Worm (Caenorhabditis elegans) whole organism, late embryonic: ENCODE results near the gene K09E2.3.

ENCODE experiments used
- C08G9.2 ChIP-seq: sonication (generic microtip); optimal IDR thresholded peaks from 2 replicates; lab custom pipeline; 2016; ENCODE audit warnings: mild to moderate bottlenecking, missing genetic modification characterization, moderate library complexity, missing compliant biosample characterization
- F13H6.1 ChIP-seq: sonication (generic microtip); optimal IDR thresholded peaks from 2 replicates; lab custom pipeline; 2016; ENCODE audit warnings: missing genetic modification characterization, missing compliant biosample characterization
- K02D7.2 ChIP-seq: sonication (generic microtip); optimal IDR thresholded peaks from 2 replicates; lab custom pipeline; 2017; ENCODE audit warnings: mild to moderate bottlenecking, missing genetic modification characterization, missing compliant biosample characterization
- K09A11.1 ChIP-seq: sonication (generic microtip); optimal IDR thresholded peaks from 2 replicates; lab custom pipeline; 2017; ENCODE audit warnings: antibody characterized with exemption, mild to moderate bottlenecking, missing genetic modification characterization, missing compliant biosample characterization; ENCODE audit not compliant: insufficient read depth
- Y22D7AL.16 ChIP-seq: sonication (generic microtip); optimal IDR thresholded peaks from 2 replicates; lab custom pipeline; 2016; ENCODE audit warnings: missing genetic modification characterization, missing compliant biosample characterization
- ahr-1 ChIP-seq: sonication (generic microtip); optimal IDR thresholded peaks from 2 replicates; lab custom pipeline; 2016; ENCODE audit warnings: missing genetic modification characterization, missing compliant biosample characterization
- ama-1 ChIP-seq: fragments of 150-350 bp; optimal IDR thresholded peaks from 2 replicates; lab custom pipeline; 2014
- ceh-14 ChIP-seq: sonication (generic microtip); optimal IDR thresholded peaks from 2 replicates; lab custom pipeline; 2016; ENCODE audit warnings: missing genotype, missing genetic modification characterization, missing compliant biosample characterization
- ceh-18 ChIP-seq: sonication (generic microtip); optimal IDR thresholded peaks from 2 replicates; lab custom pipeline; 2016; ENCODE audit warnings: missing genetic modification characterization, missing compliant biosample characterization
- ceh-19 ChIP-seq: fragments of 200-800 bp; sonication (Bioruptor generic); optimal IDR thresholded peaks from 2 replicates; lab custom pipeline; 2018; ENCODE audit warnings: mild to moderate bottlenecking, missing genetic modification characterization, missing compliant biosample characterization
- ceh-22 ChIP-seq: sonication (generic microtip); optimal IDR thresholded peaks from 2 replicates; lab custom pipeline; 2017; ENCODE audit warnings: missing biosample characterization, missing genetic modification characterization
- ceh-24 ChIP-seq: sonication (generic microtip); optimal IDR thresholded peaks from 2 replicates; lab custom pipeline; 2016; ENCODE audit warnings: mild to moderate bottlenecking, missing genetic modification characterization, missing compliant biosample characterization
- ceh-30 ChIP-seq: fragments of 150-350 bp; optimal IDR thresholded peaks from 2 replicates; lab custom pipeline; 2014; ENCODE audit warnings: missing biosample characterization, missing genetic modification characterization
- ceh-31 ChIP-seq: sonication (generic microtip); optimal IDR thresholded peaks from 2 replicates; lab custom pipeline; 2016; ENCODE audit warnings: missing genetic modification characterization, missing compliant biosample characterization
- ceh-34 ChIP-seq: sonication (generic microtip); optimal IDR thresholded peaks from 2 replicates; lab custom pipeline; 2016; ENCODE audit warnings: mild to moderate bottlenecking, missing genetic modification characterization, missing compliant biosample characterization
- ceh-6 ChIP-seq: fragments of 200-800 bp; sonication (Bioruptor generic); optimal IDR thresholded peaks from 2 replicates; lab custom pipeline; 2018; ENCODE audit warnings: mild to moderate bottlenecking, missing genetic modification characterization, missing compliant biosample characterization
- ceh-9 ChIP-seq: sonication (generic microtip); optimal IDR thresholded peaks from 2 replicates; lab custom pipeline; 2016; ENCODE audit warnings: mild to moderate bottlenecking, missing genetic modification characterization, inconsistent platforms, missing compliant biosample characterization
- che-1 ChIP-seq: sonication (generic microtip); optimal IDR thresholded peaks from 2 replicates; lab custom pipeline; 2016; ENCODE audit warnings: mild to moderate bottlenecking, missing genetic modification characterization, missing compliant biosample characterization
- dmd-4 ChIP-seq: sonication (generic microtip); optimal IDR thresholded peaks from 2 replicates; lab custom pipeline; 2016; ENCODE audit warnings: borderline replicate concordance, missing genetic modification characterization, missing compliant biosample characterization
- elt-2 ChIP-seq: sonication (generic microtip); optimal IDR thresholded peaks from 2 replicates; lab custom pipeline; 2016; ENCODE audit warnings: missing genetic modification reagents, missing genetic modification characterization, missing compliant biosample characterization
- elt-4 ChIP-seq: sonication (generic microtip); optimal IDR thresholded peaks from 2 replicates; lab custom pipeline; 2016; ENCODE audit warnings: missing genetic modification characterization, missing compliant biosample characterization
- fax-1 ChIP-seq: sonication (generic microtip); optimal IDR thresholded peaks from 2 replicates; lab custom pipeline; 2016; ENCODE audit warnings: missing genotype, missing genetic modification characterization, missing compliant biosample characterization
- fkh-10 ChIP-seq: fragments of 150-350 bp; optimal IDR thresholded peaks from 2 replicates; lab custom pipeline; 2014; ENCODE audit warnings: missing biosample characterization, missing genetic modification reagents, missing genetic modification characterization
- hlh-15 ChIP-seq: sonication (generic microtip); optimal IDR thresholded peaks from 2 replicates; lab custom pipeline; 2016; ENCODE audit warnings: missing genetic modification characterization, missing compliant biosample characterization
- hlh-6 ChIP-seq: sonication (generic microtip); optimal IDR thresholded peaks from 2 replicates; lab custom pipeline; 2016; ENCODE audit warnings: missing genotype, missing genetic modification characterization, missing compliant biosample characterization
- lim-6 ChIP-seq: sonication (generic microtip); optimal IDR thresholded peaks from 2 replicates; lab custom pipeline; 2016; ENCODE audit warnings: missing genetic modification characterization, missing compliant biosample characterization
- lin-11 ChIP-seq: fragments of 200-800 bp; sonication (Bioruptor generic); optimal IDR thresholded peaks from 2 replicates; lab custom pipeline; 2018; ENCODE audit warnings: mild to moderate bottlenecking, missing genetic modification characterization, missing compliant biosample characterization
- mec-3 ChIP-seq: sonication (generic microtip); optimal IDR thresholded peaks from 2 replicates; lab custom pipeline; 2016; ENCODE audit warnings: borderline replicate concordance, missing genetic modification characterization, missing compliant biosample characterization
- nfya-1 ChIP-seq: sonication (generic microtip); optimal IDR thresholded peaks from 2 replicates; lab custom pipeline; 2017; ENCODE audit warnings: missing genetic modification characterization, mild to moderate bottlenecking, missing compliant biosample characterization, antibody characterized with exemption, moderate library complexity
- nhr-232 ChIP-seq: sonication (generic microtip); optimal IDR thresholded peaks from 2 replicates; lab custom pipeline; 2016; ENCODE audit warnings: missing genetic modification characterization, missing compliant biosample characterization
- npax-4 ChIP-seq: sonication (generic microtip); optimal IDR thresholded peaks from 2 replicates; lab custom pipeline; 2016; ENCODE audit warnings: missing genetic modification characterization, missing compliant biosample characterization
- odd-2 ChIP-seq: sonication (generic microtip); optimal IDR thresholded peaks from 2 replicates; lab custom pipeline; 2017; ENCODE audit warnings: antibody characterized with exemption, mild to moderate bottlenecking, missing genetic modification characterization, missing compliant biosample characterization
- pag-3 ChIP-seq: sonication (generic microtip); optimal IDR thresholded peaks from 2 replicates; lab custom pipeline; 2016; ENCODE audit warnings: missing compliant biosample characterization, missing genetic modification characterization, borderline replicate concordance
- pat-9 ChIP-seq: fragments of 200-800 bp; sonication (Bioruptor generic); optimal IDR thresholded peaks from 2 replicates; lab custom pipeline; 2018; ENCODE audit warnings: mild to moderate bottlenecking, missing genetic modification characterization, moderate library complexity, missing compliant biosample characterization
- pax-1 ChIP-seq: fragments of 150-350 bp; optimal IDR thresholded peaks from 2 replicates; lab custom pipeline; 2014; ENCODE audit warnings: missing biosample characterization, missing genetic modification characterization
- pha-2 ChIP-seq: sonication (generic microtip); optimal IDR thresholded peaks from 2 replicates; lab custom pipeline; 2017; ENCODE audit warnings: mild to moderate bottlenecking, missing genetic modification characterization, missing compliant biosample characterization
- pha-4 ChIP-seq: fragments of 150-350 bp; optimal IDR thresholded peaks from 2 replicates; lab custom pipeline; 2018; ENCODE audit warnings: missing biosample characterization, missing genetic modification reagents, missing genetic modification characterization
- pqm-1 ChIP-seq: sonication (generic microtip); optimal IDR thresholded peaks from 2 replicates; lab custom pipeline; 2016; ENCODE audit warnings: missing genetic modification characterization, missing compliant biosample characterization
- rnt-1 ChIP-seq: sonication (generic microtip); optimal IDR thresholded peaks from 2 replicates; lab custom pipeline; 2016; ENCODE audit warnings: missing genetic modification characterization, missing compliant biosample characterization
- sdc-2 ChIP-seq: sonication (generic microtip); optimal IDR thresholded peaks from 2 replicates; lab custom pipeline; 2016; ENCODE audit warnings: missing genotype, missing genetic modification characterization, missing compliant biosample characterization
- sox-2 ChIP-seq: fragments of 200-800 bp; sonication (Bioruptor generic); IDR thresholded peaks from 2 replicates; pipeline ENCODE4 v1.3.6; 2022; ENCODE audit warnings: missing genetic modification reagents, missing genetic modification characterization, missing compliant biosample characterization
- sox-4 ChIP-seq: sonication (generic microtip); optimal IDR thresholded peaks from 2 replicates; lab custom pipeline; 2017; ENCODE audit warnings: mild to moderate bottlenecking, missing genetic modification characterization, inconsistent platforms, missing compliant biosample characterization
- tbx-7 ChIP-seq: sonication (generic microtip); optimal IDR thresholded peaks from 2 replicates; lab custom pipeline; 2016; ENCODE audit warnings: missing genotype, missing genetic modification characterization, missing compliant biosample characterization
- ttx-3 ChIP-seq: sonication (generic microtip); optimal IDR thresholded peaks from 2 replicates; lab custom pipeline; 2016; ENCODE audit warnings: missing genetic modification reagents, missing genetic modification characterization, missing compliant biosample characterization
- unc-42 ChIP-seq: sonication (generic microtip); optimal IDR thresholded peaks from 2 replicates; lab custom pipeline; 2016; ENCODE audit warnings: missing genotype, missing genetic modification characterization, missing compliant biosample characterization
- unc-86 ChIP-seq: sonication (generic microtip); optimal IDR thresholded peaks from 2 replicates; lab custom pipeline; 2016; ENCODE audit warnings: missing genetic modification characterization, missing compliant biosample characterization
- zip-5 ChIP-seq: sonication (generic microtip); optimal IDR thresholded peaks from 2 replicates; lab custom pipeline; 2016; ENCODE audit warnings: missing genetic modification characterization, missing compliant biosample characterization
- ztf-16 ChIP-seq: sonication (generic microtip); optimal IDR thresholded peaks from 2 replicates; lab custom pipeline; 2017; ENCODE audit warnings: missing genetic modification characterization, missing compliant biosample characterization

Gene K09E2.3

DNA sequence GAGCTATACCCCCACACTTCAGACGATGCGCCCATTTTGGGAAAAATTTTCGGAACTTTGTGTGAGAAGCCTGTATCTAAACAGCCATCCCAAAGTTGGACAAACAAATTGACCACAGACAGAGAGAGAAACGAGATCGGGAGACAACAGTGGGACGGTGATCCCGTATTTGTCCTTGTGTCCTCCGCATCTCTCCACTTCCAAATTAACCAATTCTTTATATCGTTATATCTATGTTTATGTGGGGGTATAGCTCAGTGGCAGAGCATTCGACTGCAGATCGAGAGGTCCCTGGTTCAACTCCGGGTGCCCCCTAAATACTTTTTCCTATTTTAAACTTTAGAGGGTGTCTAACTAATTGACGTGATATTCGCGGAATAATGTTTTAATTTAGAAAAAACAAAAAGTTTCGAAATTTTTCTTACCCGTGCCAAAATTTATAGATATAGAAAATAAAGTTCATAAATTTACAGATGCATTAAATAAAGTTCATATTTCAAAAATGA is 34.2 kb upstream of the K09E2.3 start (continued):
- no peak for TF ChIP-seq fax-1

DNA sequence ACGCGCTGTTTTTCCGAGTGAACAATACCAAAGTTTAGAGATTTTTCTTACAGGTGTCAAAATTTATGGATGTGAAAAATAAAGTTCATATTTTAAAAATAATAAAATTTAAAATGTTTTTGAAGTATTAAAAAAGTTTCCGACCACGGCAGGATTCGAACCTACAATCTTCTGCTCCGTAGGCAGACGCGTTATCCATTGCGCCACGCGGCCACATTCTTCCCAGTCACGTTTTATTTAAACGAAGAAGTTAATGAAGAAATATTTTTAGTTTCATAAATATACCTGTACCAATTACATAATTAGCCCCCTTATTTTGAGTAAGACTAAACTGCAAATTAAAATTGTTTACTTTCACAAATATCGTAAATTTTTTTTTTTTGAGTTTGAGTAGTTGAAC is 32.2 kb upstream of the K09E2.3 start:
- no peak for TF ChIP-seq elt-2 (tag; lab: Kevin White, UChicago)
- TF ChIP-seq fkh-10 (GFP tag; lab: Kevin White, UChicago) = no peak
- TF ChIP-seq ama-1 (lab: Kevin White, UChicago) = no peak
- TF ChIP-seq mec-3 = no peak
- no peak for TF ChIP-seq npax-4 (tag; lab: Kevin White, UChicago)
- no peak for TF ChIP-seq sox-2
- TF ChIP-seq ceh-22 (tag; lab: Kevin White, UChicago) = no peak
- TF ChIP-seq nfya-1 (tag; lab: Kevin White, UChicago) = no peak
- no peak for TF ChIP-seq odd-2 (tag; lab: Kevin White, UChicago)
- TF ChIP-seq pha-4 (tag; lab: Kevin White, UChicago) = no peak
- no peak for TF ChIP-seq ceh-31 (tag; lab: Kevin White, UChicago)
- TF ChIP-seq sox-4 (tag; lab: Kevin White, UChicago) = no peak
- no peak for TF ChIP-seq C08G9.2 (tag; lab: Kevin White, UChicago)
- TF ChIP-seq tbx-7 = no peak
- TF ChIP-seq pqm-1 = no peak
- no peak for TF ChIP-seq pat-9 (tag; lab: Kevin White, UChicago)
- TF ChIP-seq ceh-18 (tag; lab: Kevin White, UChicago) = no peak
- no peak for TF ChIP-seq zip-5 (tag; lab: Kevin White, UChicago)
- TF ChIP-seq elt-4 (tag; lab: Kevin White, UChicago) = no peak
- no peak for TF ChIP-seq che-1 (tag; lab: Kevin White, UChicago)

DNA sequence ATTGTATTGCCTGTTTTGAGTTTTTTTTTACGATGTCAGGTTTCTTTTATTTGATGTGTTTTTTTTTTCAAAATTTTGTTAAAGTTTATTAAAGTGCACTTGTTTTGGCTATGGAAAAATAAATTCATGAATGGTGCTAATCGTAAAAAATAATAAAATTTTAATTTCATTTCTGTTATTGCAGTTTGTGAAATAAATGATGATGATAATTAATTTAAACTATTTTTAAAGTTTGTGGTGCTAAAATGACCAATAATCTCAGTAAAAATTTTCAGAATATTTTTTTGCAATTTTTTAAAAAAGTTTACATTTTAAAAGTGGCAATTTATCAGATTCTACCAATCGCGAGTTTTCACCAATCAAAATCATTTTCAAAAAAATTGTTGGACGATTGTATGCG is 29.1 kb upstream of the K09E2.3 start, which contains the start of gene stg-2:
Gene stg-2, minus strand, starts transcription at position 101 of the 400 bp plus-strand sequence.
- TF ChIP-seq hlh-6 (tag; lab: Kevin White, UChicago) (no peak), tbx-7 (no peak), pag-3 (tag; lab: Kevin White, UChicago) (no peak), ceh-14 (tag; lab: Kevin White, UChicago) (no peak), lim-6 (no peak), ceh-30 (tag; lab: Kevin White, UChicago) (no peak), unc-42 (tag; lab: Kevin White, UChicago) (no peak), ceh-19 (GFP tag; lab: Kevin White, UChicago) (no peak)
- TF ChIP-seq, all 69 proteins: peak for 0

DNA sequence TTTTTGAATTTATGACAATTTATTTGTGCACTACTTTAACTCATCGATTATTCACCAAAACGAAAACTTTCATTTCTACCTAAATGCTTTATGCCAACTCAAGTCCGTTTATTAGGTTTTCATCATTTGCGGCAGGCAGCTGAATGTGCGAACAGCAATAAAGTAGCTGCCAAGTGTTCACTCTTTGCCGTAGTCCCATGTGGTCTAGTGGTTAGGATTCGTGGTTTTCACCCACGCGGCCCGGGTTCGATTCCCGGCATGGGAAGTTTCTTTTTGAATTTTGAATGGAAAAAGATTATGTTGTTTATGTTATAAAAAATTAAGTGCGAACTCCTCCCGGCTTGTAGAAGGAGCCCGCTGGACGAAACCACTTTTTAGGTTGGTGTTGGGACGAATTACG is 26.6 kb upstream of the K09E2.3 start:
- peak; percentile 78 for TF ChIP-seq ceh-6 (GFP tag; lab: Kevin White, UChicago)
- peak; percentile 66 for TF ChIP-seq che-1 (tag; lab: Kevin White, UChicago)
- peak; percentile 76 for TF ChIP-seq sdc-2 (tag; lab: Kevin White, UChicago)
- peak; percentile 56 for TF ChIP-seq K02D7.2 (tag; lab: Kevin White, UChicago)
- peak; percentile 69 for TF ChIP-seq ttx-3 (tag; lab: Kevin White, UChicago)
- no peak for TF ChIP-seq nfya-1 (tag; lab: Kevin White, UChicago)
- peak; percentile 68 for TF ChIP-seq nhr-232 (tag; lab: Kevin White, UChicago)
- peak; percentile 38 for TF ChIP-seq ahr-1
- TF ChIP-seq ceh-31 (tag; lab: Kevin White, UChicago) = no peak
- TF ChIP-seq sox-2 = peak; percentile 66
- peak; percentile 66 for TF ChIP-seq ztf-16 (tag; lab: Kevin White, UChicago)
- TF ChIP-seq odd-2 (tag; lab: Kevin White, UChicago) = no peak
- no peak for TF ChIP-seq ceh-24
- peak; percentile 68 for TF ChIP-seq pha-2 (tag; lab: Kevin White, UChicago)
- peak; percentile 53 for TF ChIP-seq Y22D7AL.16 (tag; lab: Kevin White, UChicago)
- no peak for TF ChIP-seq dmd-4 (tag; lab: Kevin White, UChicago)
- TF ChIP-seq ceh-30 (tag; lab: Kevin White, UChicago) = no peak
- TF ChIP-seq lin-11 (tag; lab: Kevin White, UChicago) = peak; percentile 62
- TF ChIP-seq rnt-1 (tag; lab: Kevin White, UChicago) = peak; percentile 21
- peak; percentile 31 for TF ChIP-seq ceh-34 (tag; lab: Kevin White, UChicago)
- TF ChIP-seq ceh-9 = no peak
- TF ChIP-seq K09A11.1 (tag; lab: Kevin White, UChicago) = peak; percentile 25
- no peak for TF ChIP-seq pha-4 (tag; lab: Kevin White, UChicago)
- TF ChIP-seq F13H6.1 (tag; lab: Kevin White, UChicago) = peak; percentile 3
- TF ChIP-seq unc-86 = peak; percentile 67
- TF ChIP-seq pax-1 (tag; lab: Kevin White, UChicago) = no peak
- TF ChIP-seq pqm-1 = no peak
- TF ChIP-seq hlh-15 (tag; lab: Kevin White, UChicago) = no peak
